Worm (Caenorhabditis elegans): Measurements from ENCODE around the gene srw-108.

The srw-108 gene

DNA sequence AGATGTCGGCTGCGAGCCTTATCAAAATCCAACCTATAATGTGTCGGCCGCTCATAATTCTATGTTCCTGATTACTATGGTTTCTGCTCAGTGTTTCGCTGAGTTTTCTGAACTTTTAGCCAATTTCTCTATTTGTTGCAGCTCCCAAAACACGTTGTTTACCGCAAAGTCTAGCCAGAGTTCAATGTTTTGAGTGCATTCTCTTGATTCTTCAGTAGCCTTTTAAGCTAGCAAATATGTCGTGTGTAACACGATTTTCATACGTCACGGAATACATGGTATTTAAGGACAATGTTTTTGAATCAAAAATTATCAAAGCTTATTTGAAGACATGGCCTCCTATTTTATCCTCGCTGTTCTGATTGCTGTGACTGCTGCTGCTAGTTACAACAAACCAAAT lies 22.5 kb upstream of the srw-108 start, which contains the start of gene srlf-19:
srlf-19 (plus strand) TSS at position 301 of the 400 bp plus-strand sequence.
- TF ChIP-seq lin-13 (GFP tag; optimal IDR thresholded peaks at IDR 0.05) = no peak
- no peak for TF ChIP-seq pha-4 (GFP tag; IDR thresholded peaks at IDR 0.05)
- TF ChIP-seq pha-4 (tag; optimal IDR thresholded peaks at IDR 0.05) = no peak
- TF ChIP-seq ZK546.5 (tag; optimal IDR thresholded peaks at IDR 0.05) = no peak
- no peak for TF ChIP-seq jun-1 (tag; optimal IDR thresholded peaks at IDR 0.05)
- TF ChIP-seq nhr-111 (GFP tag; optimal IDR thresholded peaks at IDR 0.05) = no peak
- no peak for TF ChIP-seq nhr-237 (tag; optimal IDR thresholded peaks at IDR 0.05)
- TF ChIP-seq fkh-10 (GFP tag; optimal IDR thresholded peaks at IDR 0.05) = no peak

- TF ChIP-seq lim-7 (GFP tag; IDR thresholded peaks at IDR 0.05) (no peak), hmg-1.1 (GFP tag; IDR thresholded peaks at IDR 0.05) (no peak), tag-97 (GFP tag; IDR thresholded peaks at IDR 0.05) (no peak), fkh-10 (GFP tag; optimal IDR thresholded peaks at IDR 0.05) (no peak), pqm-1 (tag; optimal IDR thresholded peaks at IDR 0.05) (no peak), daf-8 (GFP tag; IDR thresholded peaks at IDR 0.05) (no peak), fos-1 (tag; optimal IDR thresholded peaks at IDR 0.05) (no peak), ama-1 (optimal IDR thresholded peaks at IDR 0.05) (no peak), zfp-3 (GFP tag; conservative IDR thresholded peaks at IDR 0.05) (no peak)
Observed at ce11 chrV:512420-512819, 15.3 kb upstream of the srw-108 start, which contains the start of gene srh-37. Gene srh-37, minus strand, starts transcription at chrV:512520.

- no peak for TF ChIP-seq F37D6.2 (tag; optimal IDR thresholded peaks at IDR 0.05)
- TF ChIP-seq nhr-28 (tag; optimal IDR thresholded peaks at IDR 0.05) = peak; percentile 36
- no peak for TF ChIP-seq Y48G9A.11 (GFP tag; IDR thresholded peaks at IDR 0.05)
- TF ChIP-seq mep-1 (tag; optimal IDR thresholded peaks at IDR 0.05) = no peak
- no peak for TF ChIP-seq dmd-8 (GFP tag; IDR thresholded peaks at IDR 0.05)
- no peak for TF ChIP-seq ces-1 (GFP tag; optimal IDR thresholded peaks at IDR 0.05)
- peak; percentile 77 for TF ChIP-seq nhr-102 (tag; optimal IDR thresholded peaks at IDR 0.05)
- TF ChIP-seq arid-1 (GFP tag; conservative IDR thresholded peaks at IDR 0.05) = no peak
- TF ChIP-seq nhr-42 (GFP tag; IDR thresholded peaks at IDR 0.05) = no peak
- TF ChIP-seq fkh-10 (GFP tag; optimal IDR thresholded peaks at IDR 0.05) = no peak
- no peak for TF ChIP-seq dmd-9 (GFP tag; IDR thresholded peaks at IDR 0.05)
- peak; percentile 12 for TF ChIP-seq pqm-1 (tag; optimal IDR thresholded peaks at IDR 0.05)
- TF ChIP-seq hlh-30 (tag; optimal IDR thresholded peaks at IDR 0.05; ENCODE audit: insufficient read depth) = no peak
Observed at ce11 chrV:519445-519844, 8.3 kb upstream of the srw-108 start, which contains the start of gene nhr-210. Gene nhr-210, minus strand, starts transcription at chrV:519545.

DNA sequence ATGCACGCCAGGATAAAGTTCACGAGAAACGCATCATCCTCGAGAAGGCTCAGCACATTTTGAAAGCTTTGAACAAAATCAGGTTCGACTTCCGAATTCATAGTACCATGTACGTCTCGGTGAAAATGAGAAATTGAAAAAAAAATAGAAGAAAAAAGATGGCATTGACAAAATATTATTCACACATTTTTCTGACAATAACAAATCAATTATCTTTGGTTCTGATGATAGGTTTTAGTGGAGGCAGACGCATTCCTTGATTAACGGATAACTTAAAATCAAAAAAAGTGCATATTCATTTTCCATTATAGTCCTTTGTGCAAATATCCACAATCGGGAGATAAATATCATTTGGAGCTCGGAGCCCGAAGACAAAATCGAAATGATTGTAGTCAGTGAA lies 6.2 kb upstream of the srw-108 start, which contains the start of gene srw-107:
srw-107 (minus strand) TSS at position 101 of the 400 bp plus-strand sequence.
- TF ChIP-seq dmd-9 (GFP tag; IDR thresholded peaks at IDR 0.05) (no peak), Y105C5A.15 (GFP tag; IDR thresholded peaks at IDR 0.05) (no peak)

ce11 chrV:524058-524457 lies 3.6 kb upstream of the srw-108 start, which contains the start of gene lipl-3:
Gene lipl-3, minus strand, starts transcription at chrV:524218.
- TF ChIP-seq hlh-30 (tag; optimal IDR thresholded peaks at IDR 0.05; ENCODE audit: insufficient read depth) (peak; percentile 15), nhr-28 (tag; optimal IDR thresholded peaks at IDR 0.05) (peak; percentile 65), dmd-6 (GFP tag; IDR thresholded peaks at IDR 0.05) (peak; percentile 77), ama-1 (optimal IDR thresholded peaks at IDR 0.05) (no peak)

ce11 chrV:525040-525439 lies 2.7 kb upstream of the srw-108 start, which contains the start of gene R11G11.16:
Gene R11G11.16, minus strand, starts transcription at chrV:525140.
- TF ChIP-seq hmg-1.1 (GFP tag; IDR thresholded peaks at IDR 0.05) (no peak), snpc-4 (tag; optimal IDR thresholded peaks at IDR 0.05) (no peak), arid-1 (GFP tag; conservative IDR thresholded peaks at IDR 0.05) (no peak)

- peak; percentile 90 for TF ChIP-seq lin-1 (GFP tag; IDR thresholded peaks at IDR 0.05)
- 0 out of 2 replicates have a peak, but pooled peaks have one; percentile 28 for TF ChIP-seq hmg-1.1 (GFP tag; IDR thresholded peaks at IDR 0.05)
- TF ChIP-seq nhr-48 (tag; optimal IDR thresholded peaks at IDR 0.05) = peak; percentile 94
- TF ChIP-seq nhr-77 (tag; optimal IDR thresholded peaks at IDR 0.05) = peak; percentile 92
- peak; percentile 77 for TF ChIP-seq ztf-7 (tag; optimal IDR thresholded peaks at IDR 0.05)
- no peak for TF ChIP-seq ZK546.5 (tag; optimal IDR thresholded peaks at IDR 0.05)
- no peak for TF ChIP-seq daf-16 (GFP tag; optimal IDR thresholded peaks at IDR 0.05)
- peak; percentile 63 for TF ChIP-seq daf-16 (tag; optimal IDR thresholded peaks at IDR 0.05)
- TF ChIP-seq hif-1 (tag; optimal IDR thresholded peaks at IDR 0.05) = peak in 1 of 2 experiments; percentile 42
- TF ChIP-seq zfp-2 (tag; optimal IDR thresholded peaks at IDR 0.05) = no peak
- no peak for TF ChIP-seq skn-1 (tag; optimal IDR thresholded peaks at IDR 0.05)
- TF ChIP-seq ceh-28 (tag; optimal IDR thresholded peaks at IDR 0.05) = no peak
- TF ChIP-seq attf-4 (tag; optimal IDR thresholded peaks at IDR 0.05) = no peak
- TF ChIP-seq unc-39 (tag; optimal IDR thresholded peaks at IDR 0.05) = no peak
Observed at ce11 chrV:532046-532445, 4.3 kb downstream of the srw-108 start, which contains the start of gene nhr-58. Gene nhr-58, plus strand, starts transcription at chrV:532259.

Measured in whole organism, L4 larva.